Worm (Caenorhabditis elegans) whole organism, late embryonic: ENCODE results near the gene T24B8.3.
A peak's percentile ranks its signal among the peaks of the same experiment; 100 is the strongest.

ENCODE experiments used
- ceh-31 ChIP-seq: sonication (generic microtip); optimal IDR thresholded peaks from 2 replicates; lab custom pipeline; 2016; ENCODE audit warnings: missing genetic modification characterization, missing compliant biosample characterization
- dve-1 ChIP-seq: sonication (generic microtip); optimal IDR thresholded peaks from 2 replicates; lab custom pipeline; 2017; ENCODE audit warnings: antibody characterized with exemption, mild to moderate bottlenecking, missing genetic modification characterization, missing compliant biosample characterization
- elt-2 ChIP-seq: sonication (generic microtip); optimal IDR thresholded peaks from 2 replicates; lab custom pipeline; 2016; ENCODE audit warnings: missing genetic modification reagents, missing genetic modification characterization, missing compliant biosample characterization
- pax-1 ChIP-seq: fragments of 150-350 bp; optimal IDR thresholded peaks from 2 replicates; lab custom pipeline; 2014; ENCODE audit warnings: missing biosample characterization, missing genetic modification characterization
- unc-86 ChIP-seq: sonication (generic microtip); optimal IDR thresholded peaks from 2 replicates; lab custom pipeline; 2016; ENCODE audit warnings: missing genetic modification characterization, missing compliant biosample characterization

Gene T24B8.3

DNA sequence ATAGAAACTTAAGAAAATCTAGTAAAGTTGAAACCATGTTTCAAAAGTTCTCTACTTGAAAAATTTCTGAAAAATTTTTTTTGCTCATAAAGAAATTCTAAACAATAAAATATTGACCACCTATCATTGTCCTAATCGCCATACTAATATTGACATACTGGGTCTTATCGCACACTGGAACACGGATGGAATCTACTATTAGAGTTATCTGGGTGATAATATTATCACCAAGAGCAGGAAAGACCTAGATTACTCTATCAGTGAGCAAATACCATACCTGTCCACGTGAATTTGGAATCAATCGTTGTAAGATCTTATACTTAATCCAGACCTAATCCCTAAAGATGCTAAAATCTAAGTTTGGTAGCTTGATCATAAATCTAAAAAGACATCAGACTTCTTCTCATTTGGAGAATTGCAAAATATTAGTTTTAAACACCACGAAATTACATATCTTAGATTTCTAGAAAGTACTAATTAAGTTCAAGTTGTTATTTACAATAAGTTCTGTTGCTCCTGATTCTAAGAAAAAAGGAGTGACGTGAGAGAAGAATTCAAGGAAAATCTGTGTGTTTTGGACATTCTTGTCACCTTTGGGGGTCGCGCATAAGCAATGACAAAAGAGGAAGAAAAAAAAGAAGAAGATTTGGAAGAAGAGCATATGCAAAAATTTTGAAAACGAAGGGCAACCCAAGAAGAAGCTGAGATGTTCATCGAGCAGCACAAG lies 50.8 kb downstream of the T24B8.3 start:
- peak; percentile 98 for TF ChIP-seq elt-2
- no peak for TF ChIP-seq ceh-31 (tag; lab: Kevin White, UChicago)
- no peak for TF ChIP-seq unc-86 (tag; lab: Kevin White, UChicago)
- TF ChIP-seq pax-1 (tag; lab: Kevin White, UChicago) = no peak
- TF ChIP-seq dve-1 = peak; percentile 15
